Fruit fly (Drosophila melanogaster) whole organism, embryonic: ENCODE data around the gene AnxB9.

Source experiments
- CG9727 ChIP-seq: fragments of 200-800 bp; sonication (Bioruptor generic); optimal IDR thresholded peaks from 3 replicates; lab custom pipeline; 2017; ENCODE audit warnings: missing biosample characterization, mild to moderate bottlenecking, missing genetic modification characterization
- D19A ChIP-seq: fragments of 200-800 bp; optimal IDR thresholded peaks from 3 replicates; lab custom pipeline; 2019; ENCODE audit warnings: missing biosample characterization, mild to moderate bottlenecking, missing genetic modification characterization, moderate library complexity
- Myb ChIP-seq: fragments of 200-800 bp; sonication (Bioruptor generic); optimal IDR thresholded peaks from 2 replicates; lab custom pipeline; 2016; ENCODE audit warnings: missing biosample characterization, missing genetic modification characterization

DNA sequence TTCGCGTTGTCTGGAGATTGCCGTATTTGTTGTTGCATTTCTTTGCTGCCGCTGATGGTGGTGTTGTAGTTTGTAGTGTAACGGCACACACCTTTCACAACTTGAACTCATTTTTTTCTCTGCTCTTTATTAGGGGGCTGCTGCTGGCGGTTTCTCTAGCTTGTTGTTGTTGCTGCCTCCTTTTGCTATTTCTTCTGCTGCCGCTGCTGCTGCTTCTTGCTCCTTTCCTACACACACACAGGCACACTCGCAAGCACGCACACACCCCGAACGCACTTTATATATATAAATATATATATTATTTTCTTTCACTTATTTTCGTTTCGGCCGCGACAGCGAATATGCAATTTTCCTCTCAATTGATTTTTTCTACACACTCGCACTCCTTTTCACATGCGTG is 32.1 kb downstream of the AnxB9 start:
- TF ChIP-seq D19A (tag; lab: Kevin White, UChicago) (no peak), CG9727 (GFP tag; lab: Kevin White, UChicago) (no peak), Myb (GFP tag; lab: Kevin White, UChicago) (no peak)
